Worm (Caenorhabditis elegans): Measurements from ENCODE around the gene acs-2.

- TF ChIP-seq fkh-10 (GFP tag; optimal IDR thresholded peaks at IDR 0.05) (no peak), pha-4 (tag; optimal IDR thresholded peaks at IDR 0.05) (no peak), ama-1 (optimal IDR thresholded peaks at IDR 0.05) (no peak)
These were observed 7.5 kb upstream of the acs-2 start for ce11 chrV:15559729-15560128.
